Worm (Caenorhabditis elegans): Measurements from ENCODE around the gene K10H10.12.

The K10H10.12 gene

DNA sequence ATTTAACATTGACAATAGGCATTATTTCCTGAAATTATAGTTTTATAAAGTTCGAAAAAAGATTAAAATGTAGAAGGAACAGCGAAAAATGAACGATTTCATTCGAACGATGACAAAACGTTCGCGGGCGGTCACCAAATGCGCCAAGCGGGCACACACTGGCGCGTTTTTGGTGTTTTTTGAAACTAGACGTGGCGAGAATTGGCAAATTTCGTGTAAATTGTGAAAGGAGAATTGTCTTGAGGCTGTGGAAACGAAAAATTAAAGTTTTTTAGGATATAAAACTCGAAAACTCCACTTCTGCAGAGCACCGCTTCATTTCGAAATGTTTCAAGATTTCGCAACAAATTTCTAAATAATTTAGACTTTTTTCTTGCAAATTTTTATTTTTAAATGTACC lies 17.5 kb downstream of the K10H10.12 start, which contains the start of gene usp-14:
Gene usp-14, minus strand, starts transcription at position 28 of the 400 bp plus-strand sequence.
- TF ChIP-seq hif-1 (tag; optimal IDR thresholded peaks at IDR 0.05): peak in 1 of 2 experiments; percentile 71
- TF ChIP-seq mes-2 (tag; optimal IDR thresholded peaks at IDR 0.05; ENCODE audit: poor library complexity, severe bottlenecking): peak; percentile 81
- TF ChIP-seq ZK546.5 (tag; optimal IDR thresholded peaks at IDR 0.05): no peak
- no peak for TF ChIP-seq attf-4 (tag; optimal IDR thresholded peaks at IDR 0.05)
- no peak for TF ChIP-seq lir-3 (tag; optimal IDR thresholded peaks at IDR 0.05)
- TF ChIP-seq Y75B8A.6 (GFP tag; IDR thresholded peaks at IDR 0.05): no peak
- TF ChIP-seq madf-5 (GFP tag; IDR thresholded peaks at IDR 0.05): no peak
- TF ChIP-seq snpc-4 (tag; optimal IDR thresholded peaks at IDR 0.05): no peak
- TF ChIP-seq mxl-3 (GFP tag; optimal IDR thresholded peaks at IDR 0.05): peak; percentile 3
- TF ChIP-seq sdz-12 (GFP tag; optimal IDR thresholded peaks at IDR 0.05): no peak
- 0 out of 2 replicates have a peak, but pooled peaks have one; percentile 23 for TF ChIP-seq T26A8.4 (GFP tag; IDR thresholded peaks at IDR 0.05)
- no peak for TF ChIP-seq spr-3 (GFP tag; optimal IDR thresholded peaks at IDR 0.05)
- peak; percentile 44 for TF ChIP-seq rbr-2 (tag; optimal IDR thresholded peaks at IDR 0.05)
- no peak for TF ChIP-seq ama-1 (optimal IDR thresholded peaks at IDR 0.05)
- peak; percentile 53 for TF ChIP-seq dmd-6 (GFP tag; IDR thresholded peaks at IDR 0.05)
- no peak for TF ChIP-seq jun-1 (tag; optimal IDR thresholded peaks at IDR 0.05)
- TF ChIP-seq lin-39 (tag; optimal IDR thresholded peaks at IDR 0.05): no peak
- peak; percentile 24 for TF ChIP-seq spr-1 (tag; optimal IDR thresholded peaks at IDR 0.05)
- TF ChIP-seq lin-15B (tag; optimal IDR thresholded peaks at IDR 0.05): no peak
- TF ChIP-seq nhr-42 (GFP tag; IDR thresholded peaks at IDR 0.05): peak; percentile 80
- no peak for TF ChIP-seq madf-9 (GFP tag; conservative IDR thresholded peaks at IDR 0.05)
- TF ChIP-seq lim-7 (GFP tag; IDR thresholded peaks at IDR 0.05): no peak
- TF ChIP-seq zfp-3 (GFP tag; conservative IDR thresholded peaks at IDR 0.05): 0 out of 2 replicates have a peak, but pooled peaks have one; percentile 23
- no peak for TF ChIP-seq duxl-1 (tag; optimal IDR thresholded peaks at IDR 0.05; ENCODE audit: poor library complexity)
- no peak for TF ChIP-seq ctbp-1 (GFP tag; IDR thresholded peaks at IDR 0.05)
- TF ChIP-seq pqm-1 (tag; optimal IDR thresholded peaks at IDR 0.05): no peak
- no peak for TF ChIP-seq snpc-1.2 (GFP tag; IDR thresholded peaks at IDR 0.05)
- TF ChIP-seq dve-1 (tag; optimal IDR thresholded peaks at IDR 0.05; ENCODE audit: insufficient read depth): peak; percentile 67
- peak; percentile 15 for TF ChIP-seq F37D6.2 (tag; optimal IDR thresholded peaks at IDR 0.05)
- no peak for TF ChIP-seq nhr-6 (tag; optimal IDR thresholded peaks at IDR 0.05)
- peak; percentile 28; the same call in 1 of the 2 replicates for TF ChIP-seq ceh-20 (GFP tag; IDR thresholded peaks at IDR 0.05)
- no peak for TF ChIP-seq daf-12 (tag; optimal IDR thresholded peaks at IDR 0.05)
- no peak for TF ChIP-seq php-3 (GFP tag; IDR thresholded peaks at IDR 0.05)
- no peak for TF ChIP-seq nhr-11 (tag; optimal IDR thresholded peaks at IDR 0.05)
- no peak for TF ChIP-seq ces-1 (GFP tag; optimal IDR thresholded peaks at IDR 0.05)
- no peak for TF ChIP-seq daf-16 (GFP tag; optimal IDR thresholded peaks at IDR 0.05)
- TF ChIP-seq daf-16 (tag; optimal IDR thresholded peaks at IDR 0.05): no peak
- peak in 1 of 2 experiments; percentile 79 for TF ChIP-seq lsy-2 (tag; optimal IDR thresholded peaks at IDR 0.05)
- no peak for TF ChIP-seq mdl-1 (tag; optimal IDR thresholded peaks at IDR 0.05)
- no peak for TF ChIP-seq ztf-11 (tag; optimal IDR thresholded peaks at IDR 0.05)
- TF ChIP-seq dmd-9 (GFP tag; IDR thresholded peaks at IDR 0.05): no peak
- no peak for TF ChIP-seq R02D3.7 (tag; optimal IDR thresholded peaks at IDR 0.05)
- TF ChIP-seq mep-1 (tag; optimal IDR thresholded peaks at IDR 0.05): peak; percentile 53
- TF ChIP-seq nhr-102 (tag; optimal IDR thresholded peaks at IDR 0.05): peak; percentile 15
- no peak for TF ChIP-seq F49E8.2 (tag; optimal IDR thresholded peaks at IDR 0.05; ENCODE audit: borderline replicate concordance)
- TF ChIP-seq ZK337.2 (GFP tag; IDR thresholded peaks at IDR 0.05): no peak
- TF ChIP-seq nhr-76 (tag; optimal IDR thresholded peaks at IDR 0.05): no peak
- no peak for TF ChIP-seq Y105C5A.15 (GFP tag; IDR thresholded peaks at IDR 0.05)
- TF ChIP-seq ztf-7 (tag; optimal IDR thresholded peaks at IDR 0.05): peak; percentile 23
- no peak for TF ChIP-seq egl-43 (GFP tag; IDR thresholded peaks at IDR 0.05)
- TF ChIP-seq D1046.2 (GFP tag; IDR thresholded peaks at IDR 0.05): no peak
- no peak for TF ChIP-seq daf-8 (GFP tag; IDR thresholded peaks at IDR 0.05)
